Worm (Caenorhabditis elegans) whole organism, midembryonic: ENCODE measurements around the gene nuo-1.

ENCODE experiments used
- flt-1 ChIP-seq: fragments of 200-800 bp; sonication (Bioruptor generic); IDR thresholded peaks from 2 replicates; pipeline ENCODE4 v1.3.6; 2022; ENCODE audit warnings: missing genetic modification characterization, missing compliant biosample characterization
- ref-1 ChIP-seq: fragments of 200-800 bp; sonication (Bioruptor generic); conservative IDR thresholded peaks from 2 replicates; pipeline ENCODE4 v1.3.6; 2022; ENCODE audit warnings: missing genetic modification reagents, missing genetic modification characterization, missing compliant biosample characterization
- ztf-23 ChIP-seq: fragments of 200-800 bp; sonication (Bioruptor generic); IDR thresholded peaks from 2 replicates; pipeline ENCODE4 v1.3.6; 2022; ENCODE audit warnings: missing genetic modification reagents, missing genetic modification characterization, missing compliant biosample characterization

DNA sequence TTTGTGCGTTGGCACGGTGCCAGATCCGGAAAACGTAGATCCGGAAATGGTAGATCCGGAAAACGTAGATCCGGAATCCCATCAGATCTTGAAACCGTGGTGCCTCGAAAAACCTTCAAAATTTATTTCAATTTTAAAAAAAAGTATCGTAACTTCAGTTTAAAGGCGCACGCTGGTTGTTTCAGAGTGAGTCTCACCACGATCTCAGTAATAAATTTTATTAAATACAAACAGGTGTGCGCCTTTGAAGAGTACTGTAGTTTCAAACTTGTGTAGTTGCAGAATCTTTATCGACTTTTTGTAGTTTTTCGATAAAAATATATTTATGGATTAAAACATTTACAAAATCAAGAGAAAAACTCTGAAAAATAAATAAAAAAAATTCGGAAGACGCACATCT lies 47.0 kb upstream of the nuo-1 start:
- TF ChIP-seq ztf-23 (GFP tag; lab: Robert Waterston, UW) = no peak
- TF ChIP-seq flt-1 = no peak
- TF ChIP-seq ref-1 (GFP tag; lab: Robert Waterston, UW) = no peak
